Fruit fly (Drosophila melanogaster) whole organism, embryonic: ENCODE measurements around the gene CG8349.

Experiments used
- CG1024 ChIP-seq: fragments of 200-800 bp; sonication (Bioruptor generic); IDR thresholded peaks from 2 replicates; pipeline ENCODE4 v1.3.6; 2022; ENCODE audit warnings: missing biosample characterization, missing genetic modification characterization
- CG10565 ChIP-seq: fragments of 200-800 bp; sonication (Bioruptor generic); optimal IDR thresholded peaks from 3 replicates; lab custom pipeline; 2016; ENCODE audit warnings: missing biosample characterization, mild to moderate bottlenecking, missing genetic modification characterization
- CG10654 ChIP-seq: fragments of 200-800 bp; sonication (Bioruptor generic); optimal IDR thresholded peaks from 2 replicates; lab custom pipeline; 2016; ENCODE audit warnings: missing biosample characterization, missing genetic modification characterization
- CG14014 ChIP-seq: fragments of 200-800 bp; sonication (Bioruptor generic); IDR thresholded peaks from 2 replicates; pipeline ENCODE4 v1.3.6; 2022; ENCODE audit warnings: missing biosample characterization, missing genetic modification characterization
- CG15479 ChIP-seq: fragments of 200-800 bp; sonication (Bioruptor generic); optimal IDR thresholded peaks from 3 replicates; lab custom pipeline; 2019; ENCODE audit warnings: missing biosample characterization, mild to moderate bottlenecking, missing genetic modification characterization, moderate library complexity
- CG17912 ChIP-seq: fragments of 200-800 bp; sonication (Bioruptor generic); optimal IDR thresholded peaks from 2 replicates; lab custom pipeline; 2018; ENCODE audit warnings: missing biosample characterization, mild to moderate bottlenecking, missing genetic modification characterization
- CG3281 ChIP-seq: fragments of 200-800 bp; sonication (Bioruptor generic); optimal IDR thresholded peaks from 3 replicates; lab custom pipeline; 2017; ENCODE audit warnings: missing biosample characterization, mild to moderate bottlenecking, missing genetic modification characterization
- CG33213 ChIP-seq: fragments of 200-800 bp; sonication (Bioruptor generic); optimal IDR thresholded peaks from 3 replicates; lab custom pipeline; 2016; ENCODE audit warnings: missing biosample characterization, missing genetic modification characterization
- CG4854 ChIP-seq: fragments of 200-800 bp; sonication (Bioruptor generic); optimal IDR thresholded peaks from 2 replicates; lab custom pipeline; 2016; ENCODE audit warnings: missing biosample characterization, missing genetic modification characterization, inconsistent platforms
- CG5953 ChIP-seq: fragments of 200-800 bp; sonication (Bioruptor generic); IDR thresholded peaks from 2 replicates; pipeline ENCODE4 v1.3.6; 2022; ENCODE audit warnings: missing biosample characterization, missing genetic modification characterization
- CG6254 ChIP-seq: fragments of 200-800 bp; sonication (Bioruptor generic); optimal IDR thresholded peaks from 3 replicates; lab custom pipeline; 2017; ENCODE audit warnings: mild to moderate bottlenecking, missing biosample characterization, missing genetic modification reagents, missing genetic modification characterization
- CG7556 ChIP-seq: fragments of 200-800 bp; sonication (Bioruptor generic); optimal IDR thresholded peaks from 2 replicates; lab custom pipeline; 2017; ENCODE audit warnings: missing biosample characterization, mild to moderate bottlenecking, missing genetic modification characterization
- CG9727 ChIP-seq: fragments of 200-800 bp; sonication (Bioruptor generic); optimal IDR thresholded peaks from 3 replicates; lab custom pipeline; 2017; ENCODE audit warnings: missing biosample characterization, mild to moderate bottlenecking, missing genetic modification characterization
- CG9876 ChIP-seq: fragments of 200-800 bp; sonication (Bioruptor generic); optimal IDR thresholded peaks from 2 replicates; lab custom pipeline; 2016; ENCODE audit warnings: missing biosample characterization, missing genetic modification characterization
- CTCF ChIP-seq: fragments of 200-800 bp; sonication (Bioruptor generic); optimal IDR thresholded peaks from 2 replicates; lab custom pipeline; 2017; ENCODE audit warnings: missing biosample characterization, mild to moderate bottlenecking, missing genetic modification characterization, moderate library complexity
- D ChIP-seq, 2 experiments: fragments of 200-800 bp in 1 of 2; fragments of >200 bp in 1 of 2; sonication (Bioruptor generic) in 1 of 2; optimal IDR thresholded peaks; 2 replicates in 1 of 2; 3 replicates in 1 of 2; lab custom pipeline; 2017; ENCODE audit warnings: mild to moderate bottlenecking in 1 of 2, missing biosample characterization in 1 of 2, missing genetic modification characterization in 1 of 2, missing genetic modification reagents in 1 of 2
- Dip3 ChIP-seq: fragments of 200-800 bp; sonication (Bioruptor generic); optimal IDR thresholded peaks from 3 replicates; lab custom pipeline; 2016; ENCODE audit warnings: missing biosample characterization, missing genetic modification characterization
- Doc2 ChIP-seq: fragments of 200-800 bp; sonication (Bioruptor generic); IDR thresholded peaks from 2 replicates; pipeline ENCODE4 v1.3.6; 2022; ENCODE audit warnings: missing biosample characterization, missing genetic modification characterization
- Dp ChIP-seq: fragments of 200-800 bp; sonication (Bioruptor generic); optimal IDR thresholded peaks from 2 replicates; lab custom pipeline; 2018; ENCODE audit warnings: missing biosample characterization, mild to moderate bottlenecking, missing genetic modification characterization, moderate library complexity
- Hr51 ChIP-seq, 2 experiments: fragments of 200-800 bp; sonication (Bioruptor generic); optimal IDR thresholded peaks; 2 replicates in 1 of 2; 3 replicates in 1 of 2; lab custom pipeline; 2016 to 2018; ENCODE audit warnings: missing biosample characterization in 2 of 2, missing genetic modification characterization in 2 of 2, mild to moderate bottlenecking in 1 of 2, moderate library complexity in 1 of 2
- Lim3 ChIP-seq: fragments of 200-800 bp; sonication (Bioruptor generic); IDR thresholded peaks from 2 replicates; pipeline ENCODE4 v1.3.6; 2022; ENCODE audit warnings: missing biosample characterization, missing genetic modification characterization
- Mes4 ChIP-seq: fragments of 200-800 bp; sonication (Bioruptor generic); optimal IDR thresholded peaks from 2 replicates; lab custom pipeline; 2016; ENCODE audit warnings: missing biosample characterization, missing genetic modification characterization
- Nf-YA ChIP-seq: fragments of 200-800 bp; sonication (Bioruptor generic); IDR thresholded peaks from 2 replicates; pipeline ENCODE4 v1.3.6; 2022; ENCODE audit warnings: missing biosample characterization, missing genetic modification characterization
- Pdp1 ChIP-seq, 2 experiments: fragments of 200-800 bp; sonication (Bioruptor generic); optimal IDR thresholded peaks; 3 replicates each; lab custom pipeline; 2016; ENCODE audit warnings: missing biosample characterization in 2 of 2, missing genetic modification characterization in 2 of 2, mild to moderate bottlenecking in 1 of 2, moderate library complexity in 1 of 2
- emc ChIP-seq: fragments of 200-800 bp; sonication (Bioruptor generic); optimal IDR thresholded peaks from 2 replicates; lab custom pipeline; 2016; ENCODE audit warnings: missing biosample characterization, missing genetic modification characterization
- nerfin-1 ChIP-seq: fragments of 200-800 bp; sonication (Bioruptor generic); optimal IDR thresholded peaks from 3 replicates; lab custom pipeline; 2019; ENCODE audit warnings: missing biosample characterization, mild to moderate bottlenecking, missing genetic modification characterization, moderate library complexity
- org-1 ChIP-seq: fragments of 200-800 bp; sonication (Bioruptor generic); optimal IDR thresholded peaks from 2 replicates; lab custom pipeline; 2017; ENCODE audit warnings: missing biosample characterization, missing genetic modification characterization
- otp ChIP-seq: fragments of 200-800 bp; sonication (Bioruptor generic); IDR thresholded peaks from 3 replicates; pipeline ENCODE4, ENCODE4 v1.3.6; 2022; ENCODE audit warnings: missing biosample characterization, missing genetic modification characterization
- pnt ChIP-seq: fragments of 200-800 bp; sonication (Bioruptor generic); optimal IDR thresholded peaks from 3 replicates; lab custom pipeline; 2016; ENCODE audit warnings: missing biosample characterization, missing genetic modification characterization
- psq ChIP-seq: fragments of 200-800 bp; sonication (Bioruptor generic); optimal IDR thresholded peaks from 2 replicates; lab custom pipeline; 2017; ENCODE audit warnings: missing biosample characterization, missing genetic modification characterization
- salm ChIP-seq: fragments of 200-800 bp; sonication (Bioruptor generic); optimal IDR thresholded peaks from 2 replicates; lab custom pipeline; 2018; ENCODE audit warnings: missing biosample characterization, mild to moderate bottlenecking, missing genetic modification characterization
- sr ChIP-seq: fragments of 200-800 bp; sonication (Bioruptor generic); IDR thresholded peaks from 3 replicates; pipeline ENCODE4 v1.3.6; 2022; ENCODE audit warnings: missing biosample characterization, missing genetic modification characterization
- trh ChIP-seq: fragments of 200-800 bp; sonication (Bioruptor generic); optimal IDR thresholded peaks from 2 replicates; lab custom pipeline; 2016; ENCODE audit warnings: missing biosample characterization, missing genetic modification characterization
- twi ChIP-seq: fragments of 200-800 bp; optimal IDR thresholded peaks from 2 replicates; lab custom pipeline; 2019; ENCODE audit warnings: missing biosample characterization, mild to moderate bottlenecking, missing genetic modification characterization, moderate library complexity
- vvl ChIP-seq: fragments of 200-800 bp; sonication (Bioruptor generic); IDR thresholded peaks from 2 replicates; pipeline ENCODE4 v1.3.6; 2022; ENCODE audit warnings: missing biosample characterization, missing genetic modification characterization
- zfh1 ChIP-seq: fragments of 200-800 bp; sonication (Bioruptor generic); IDR thresholded peaks from 3 replicates; pipeline ENCODE4 v1.3.6; 2022; ENCODE audit warnings: missing biosample characterization, missing genetic modification characterization

Gene CG8349

DNA sequence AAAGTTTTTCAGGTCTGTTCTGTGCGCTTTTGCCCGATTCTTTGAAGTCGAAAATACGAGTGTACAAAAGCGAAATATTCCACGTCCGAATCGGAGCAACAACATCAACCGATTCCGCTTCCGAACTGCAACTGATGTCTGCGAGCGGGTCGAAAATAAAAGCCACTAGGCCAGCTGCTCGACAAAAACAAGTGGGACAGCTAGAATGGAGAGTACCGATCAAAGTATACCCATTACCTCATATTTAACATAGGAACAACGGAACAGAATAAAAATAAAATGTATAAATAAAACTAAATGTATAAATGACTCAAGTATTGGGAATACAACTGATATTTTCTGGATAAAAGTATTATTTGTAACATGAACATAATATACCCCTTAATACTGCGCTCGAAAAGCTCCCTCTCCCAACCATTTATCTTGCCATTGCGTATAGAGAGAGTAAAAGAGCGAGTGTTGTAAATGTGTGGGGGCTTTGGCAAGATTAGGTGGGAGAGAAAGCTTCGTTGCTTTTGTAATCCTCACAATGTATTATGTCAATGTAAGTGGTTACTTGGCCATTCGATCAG, 10.6 kb upstream of the CG8349 start, which contains the start of gene SLC5A11 (continued):
- TF ChIP-seq emc (GFP tag; lab: Kevin White, UChicago) (peak; percentile 98), CG10565 (GFP tag; lab: Kevin White, UChicago) (peak; percentile 94), CG1024 (GFP tag; lab: Robert Waterston, UW) (peak; percentile 94), Dip3 (GFP tag; lab: Kevin White, UChicago) (peak; percentile 92)

DNA sequence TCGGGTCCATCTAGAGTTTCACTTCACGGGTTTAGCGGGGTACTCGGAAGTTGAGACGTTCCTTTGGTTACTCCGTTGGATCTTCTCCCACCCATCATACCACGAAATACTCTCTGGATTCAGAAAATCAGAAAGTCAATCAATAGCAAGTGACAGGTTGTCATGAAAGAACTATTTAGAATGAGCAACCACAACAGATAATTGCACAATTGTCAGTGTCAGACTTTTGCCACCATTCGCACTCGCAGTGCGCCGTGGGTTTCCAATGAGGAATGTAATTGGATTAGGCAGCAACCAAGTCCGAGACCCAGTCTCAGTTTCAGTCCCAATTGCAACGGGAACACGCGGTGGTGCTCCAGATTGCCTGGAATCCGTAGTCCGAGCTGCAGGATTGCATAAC, 9.8 kb upstream of the CG8349 start, which contains the start of gene CG8419:
Gene CG8419 (plus strand): TSS at position 301 of the 400 bp plus-strand sequence.
- TF ChIP-seq CG14014 (GFP tag; lab: Robert Waterston, UW) = no peak
- TF ChIP-seq CG6254 (GFP tag; lab: Kevin White, UChicago) = no peak
- no peak for TF ChIP-seq Hr51 (GFP tag; optimal IDR thresholded peaks at IDR 0.05; lab: Kevin White, UChicago)
- TF ChIP-seq org-1 (GFP tag; lab: Kevin White, UChicago) = no peak
- TF ChIP-seq Mes4 (GFP tag; lab: Kevin White, UChicago) = no peak
- TF ChIP-seq salm = no peak
- no peak for TF ChIP-seq nerfin-1
- no peak for TF ChIP-seq CG17912 (GFP tag; lab: Kevin White, UChicago)
- TF ChIP-seq Lim3 (GFP tag; lab: Robert Waterston, UW) = 0 out of 2 replicates have a peak, but pooled peaks have one; percentile 10
- TF ChIP-seq Pdp1 (GFP tag; optimal IDR thresholded peaks at IDR 0.05; lab: Kevin White, UChicago) = peak in 1 of 2 experiments; percentile 24
- TF ChIP-seq Dp (GFP tag; lab: Kevin White, UChicago) = no peak

DNA sequence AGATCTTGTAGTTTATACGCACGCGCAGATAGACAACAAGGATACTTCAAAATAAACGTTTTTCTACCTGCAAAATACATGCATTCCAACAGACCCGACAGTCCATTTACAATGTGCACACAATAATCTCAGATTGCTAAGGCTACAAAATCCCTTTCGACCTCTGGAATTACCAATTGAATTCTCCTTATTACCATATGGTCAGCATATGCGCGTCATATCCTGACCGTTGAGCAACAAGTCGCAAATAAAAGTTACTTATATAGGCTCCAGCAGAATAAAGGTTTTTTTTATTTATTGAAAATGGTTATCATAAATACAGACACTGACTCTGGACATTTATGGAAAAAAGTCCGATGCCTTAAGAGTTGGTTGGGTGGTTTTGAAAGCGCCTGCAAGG, 6.4 kb upstream of the CG8349 start:
- TF ChIP-seq sr (GFP tag; lab: Robert Waterston, UW) (no peak), CG15479 (peak; percentile 21), twi (peak; percentile 95), CG10654 (GFP tag; lab: Kevin White, UChicago) (no peak), CG5953 (GFP tag; lab: Robert Waterston, UW) (no peak)

DNA sequence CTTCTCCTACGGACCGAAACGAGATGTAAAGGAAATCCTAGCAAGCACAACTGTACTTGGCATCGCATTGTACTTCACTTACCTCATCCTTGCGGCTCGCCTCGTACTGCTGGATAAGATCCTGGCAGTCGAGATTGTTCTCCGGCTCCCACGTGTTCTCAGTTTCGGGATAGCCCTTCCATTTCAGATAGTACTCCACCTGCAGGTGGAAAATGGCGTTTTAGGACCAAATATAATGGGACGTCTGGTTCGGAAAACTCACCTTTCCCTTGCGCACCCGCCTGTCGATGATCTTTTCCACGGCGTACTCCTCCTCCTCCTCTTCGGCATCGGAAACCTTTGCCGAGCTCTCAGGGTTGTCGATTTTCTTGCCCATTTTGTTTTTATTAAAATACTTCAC, 5.2 kb upstream of the CG8349 start:
- 0 out of 3 replicates have a peak, but pooled peaks have one; percentile 11 for TF ChIP-seq zfh1
- peak; percentile 19 for TF ChIP-seq D (optimal IDR thresholded peaks at IDR 0.05; lab: Kevin White, UChicago)
- TF ChIP-seq D (GFP tag; optimal IDR thresholded peaks at IDR 0.05; lab: Kevin White, UChicago) = no peak
- TF ChIP-seq CG4854 (GFP tag; lab: Kevin White, UChicago) = no peak
- no peak for TF ChIP-seq CG9727 (GFP tag; lab: Kevin White, UChicago)
- 0 out of 2 replicates have a peak, but pooled peaks have one; percentile 2 for TF ChIP-seq Nf-YA (GFP tag; lab: Robert Waterston, UW)
- no peak for TF ChIP-seq CG3281
- no peak for TF ChIP-seq vvl (GFP tag; lab: Robert Waterston, UW)
- no peak for TF ChIP-seq Doc2
- TF ChIP-seq pnt (GFP tag; lab: Kevin White, UChicago) = no peak
- TF ChIP-seq trh (GFP tag; lab: Kevin White, UChicago) = no peak
- no peak for TF ChIP-seq otp
- no peak for TF ChIP-seq CG9876
- no peak for TF ChIP-seq CG33213 (GFP tag; lab: Kevin White, UChicago)
- no peak for TF ChIP-seq psq (GFP tag; lab: Kevin White, UChicago)
- peak; percentile 66 for TF ChIP-seq CTCF (GFP tag; lab: Kevin White, UChicago)
- no peak for TF ChIP-seq CG7556 (GFP tag; lab: Kevin White, UChicago)
